Worm (Caenorhabditis elegans): ENCODE measurements around the gene F54H12.10.
A peak's percentile ranks its signal among the peaks of the same experiment; 100 is the strongest.

The F54H12.10 gene

ce11 chrIII:7933235-7933634 is 25.5 kb downstream of the F54H12.10 start, which contains the start of gene ran-2:
ran-2 (plus strand) TSS chrIII:7933535.
- no peak for TF ChIP-seq pat-9 (tag; optimal IDR thresholded peaks at IDR 0.05)
- TF ChIP-seq unc-42 (tag; optimal IDR thresholded peaks at IDR 0.05) = no peak
- TF ChIP-seq ceh-6 (GFP tag; optimal IDR thresholded peaks at IDR 0.05) = no peak
- TF ChIP-seq pha-4 (tag; optimal IDR thresholded peaks at IDR 0.05) = no peak
- TF ChIP-seq tbx-7 (tag; optimal IDR thresholded peaks at IDR 0.05) = no peak
- TF ChIP-seq gmeb-2 (tag; optimal IDR thresholded peaks at IDR 0.05) = no peak
- TF ChIP-seq unc-55 (GFP tag; optimal IDR thresholded peaks at IDR 0.05) = no peak
- no peak for TF ChIP-seq ceh-31 (tag; optimal IDR thresholded peaks at IDR 0.05)
- no peak for TF ChIP-seq K02D7.2 (tag; optimal IDR thresholded peaks at IDR 0.05)
- TF ChIP-seq hlh-13 (GFP tag; optimal IDR thresholded peaks at IDR 0.05) = no peak
- TF ChIP-seq T23F11.4 (GFP tag; optimal IDR thresholded peaks at IDR 0.05) = no peak
- no peak for TF ChIP-seq hlh-6 (tag; optimal IDR thresholded peaks at IDR 0.05)
- no peak for TF ChIP-seq pqm-1 (tag; optimal IDR thresholded peaks at IDR 0.05)
- TF ChIP-seq ama-1 (optimal IDR thresholded peaks at IDR 0.05) = no peak
- TF ChIP-seq mec-3 (tag; optimal IDR thresholded peaks at IDR 0.05; ENCODE audit: borderline replicate concordance) = no peak
- TF ChIP-seq ceh-9 (tag; optimal IDR thresholded peaks at IDR 0.05) = no peak
- TF ChIP-seq Y22D7AL.16 (tag; optimal IDR thresholded peaks at IDR 0.05) = no peak
- no peak for TF ChIP-seq K09A11.1 (tag; optimal IDR thresholded peaks at IDR 0.05; ENCODE audit: insufficient read depth)

ce11 chrIII:7928549-7929129 is 30.1 kb downstream of the F54H12.10 start, which contains the start of the genes C29E4.13 and npp-15:
C29E4.13 (minus strand) TSS chrIII:7928717.
npp-15 (plus strand) TSS chrIII:7929043.
- no peak for TF ChIP-seq che-1 (tag; optimal IDR thresholded peaks at IDR 0.05)
- TF ChIP-seq unc-55 (GFP tag; optimal IDR thresholded peaks at IDR 0.05) = no peak
- TF ChIP-seq pqm-1 (tag; optimal IDR thresholded peaks at IDR 0.05) = no peak
- peak; percentile 20 for TF ChIP-seq nfya-1 (tag; optimal IDR thresholded peaks at IDR 0.05)

- TF ChIP-seq npax-4 (tag; optimal IDR thresholded peaks at IDR 0.05) (no peak), ceh-2 (tag; optimal IDR thresholded peaks at IDR 0.05) (peak; percentile 11)
These were observed 32.8 kb downstream of the F54H12.10 start for ce11 chrIII:7925968-7926367.

ce11 chrIII:7924821-7925220 is 34.0 kb downstream of the F54H12.10 start, which contains the start of gene tag-250:
tag-250 (minus strand) TSS chrIII:7924921.
- TF ChIP-seq hlh-13 (GFP tag; optimal IDR thresholded peaks at IDR 0.05) (no peak), unc-3 (GFP tag; conservative IDR thresholded peaks at IDR 0.05) (no peak), unc-3 (tag; optimal IDR thresholded peaks at IDR 0.05) (no peak), ztf-16 (tag; optimal IDR thresholded peaks at IDR 0.05) (no peak)

- no peak for TF ChIP-seq elt-4 (tag; optimal IDR thresholded peaks at IDR 0.05)
- no peak for TF ChIP-seq lim-6 (tag; optimal IDR thresholded peaks at IDR 0.05)
- no peak for TF ChIP-seq nhr-232 (tag; optimal IDR thresholded peaks at IDR 0.05)
- no peak for TF ChIP-seq syd-9 (tag; optimal IDR thresholded peaks at IDR 0.05)
- no peak for TF ChIP-seq ahr-1 (tag; optimal IDR thresholded peaks at IDR 0.05)
- no peak for TF ChIP-seq Y22D7AL.16 (tag; optimal IDR thresholded peaks at IDR 0.05)
- TF ChIP-seq nhr-11 (tag; optimal IDR thresholded peaks at IDR 0.05) = no peak
- no peak for TF ChIP-seq rnt-1 (tag; optimal IDR thresholded peaks at IDR 0.05)
- no peak for TF ChIP-seq ceh-14 (tag; optimal IDR thresholded peaks at IDR 0.05)
- no peak for TF ChIP-seq gmeb-2 (tag; optimal IDR thresholded peaks at IDR 0.05)
- no peak for TF ChIP-seq pros-1 (tag; optimal IDR thresholded peaks at IDR 0.05)
- no peak for TF ChIP-seq ceh-6 (GFP tag; optimal IDR thresholded peaks at IDR 0.05)
- no peak for TF ChIP-seq ceh-24 (tag; optimal IDR thresholded peaks at IDR 0.05)
- no peak for TF ChIP-seq dve-1 (tag; optimal IDR thresholded peaks at IDR 0.05)
These were observed 36.6 kb downstream of the F54H12.10 start, which contains the start of gene C29E4.17 for ce11 chrIII:7922207-7922606. C29E4.17 (plus strand) TSS chrIII:7922507.

Measured in whole organism, late embryonic.